Fruit fly (Drosophila melanogaster): ENCODE results near the gene Vm26Ac.

- TF ChIP-seq CTCF (optimal IDR thresholded peaks at IDR 0.05) (no peak), CG8478 (optimal IDR thresholded peaks at IDR 0.05) (no peak)
Measured at dm6 chr2L:6006508-6007232, 48.2 kb upstream of the Vm26Ac start, which contains the start of gene Gal.
